Worm (Caenorhabditis elegans) whole organism, L4/young adult: Measurements from ENCODE around the gene C56A3.6.

Source experiments
- W03F9.2 ChIP-seq: fragments of 150-350 bp; optimal IDR thresholded peaks from 2 replicates; lab custom pipeline; 2014; ENCODE audit warnings: missing biosample characterization, missing genetic modification characterization
- dao-5 ChIP-seq: sonication (generic microtip); optimal IDR thresholded peaks from 2 replicates; lab custom pipeline; 2016; ENCODE audit warnings: missing genotype, missing genetic modification characterization, moderate library complexity, missing compliant biosample characterization
- him-1 ChIP-seq: sonication (generic microtip); optimal IDR thresholded peaks from 2 replicates; lab custom pipeline; 2016; ENCODE audit warnings: missing genotype, missing genetic modification reagents, missing genetic modification characterization, missing compliant biosample characterization

DNA sequence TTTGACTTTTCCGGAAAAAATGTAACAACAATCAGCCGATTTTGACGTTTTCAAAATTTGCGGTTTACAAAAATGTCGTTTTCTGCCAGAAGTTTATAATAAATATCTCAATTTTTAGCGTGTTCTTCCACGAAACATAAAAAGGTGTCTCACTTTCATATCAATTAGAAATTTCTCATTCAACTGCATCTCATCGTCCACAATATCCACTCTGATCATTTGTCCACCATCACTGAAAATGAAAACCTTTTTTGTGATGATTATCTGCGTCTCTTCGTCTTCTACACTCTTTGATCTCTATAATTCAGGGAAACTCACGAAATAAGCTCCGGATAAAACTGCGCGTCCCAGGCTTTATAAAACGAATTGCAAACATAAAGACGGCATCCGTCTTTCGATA, 43.7 kb downstream of the C56A3.6 start:
- TF ChIP-seq him-1 (no peak), W03F9.2 (tag; lab: Kevin White, UChicago) (no peak), dao-5 (tag; lab: Kevin White, UChicago) (no peak)
